Worm (Caenorhabditis elegans) whole organism, mixed stage, embryonic: Measurements from ENCODE around the gene F19B6.1.

Source experiments
- cnd-1 ChIP-seq: fragments of 200-800 bp; sonication (Bioruptor generic); optimal IDR thresholded peaks from 2 replicates; lab custom pipeline; 2018; ENCODE audit warnings: mild to moderate bottlenecking, missing genetic modification characterization, missing compliant biosample characterization
- elt-1 ChIP-seq: sonication (generic microtip); optimal IDR thresholded peaks from 2 replicates; lab custom pipeline; 2017; ENCODE audit warnings: missing genetic modification characterization, mild to moderate bottlenecking, missing compliant biosample characterization, antibody characterized with exemption, moderate library complexity, borderline replicate concordance; ENCODE audit not compliant: insufficient read depth
- hlh-1 ChIP-seq: fragments of 150-350 bp; optimal IDR thresholded peaks from 2 replicates; lab custom pipeline; 2014; ENCODE audit warnings: missing biosample characterization, missing genetic modification reagents, missing genetic modification characterization
- lin-13 ChIP-seq: fragments of 150-350 bp; optimal IDR thresholded peaks from 2 replicates; lab custom pipeline; 2014; ENCODE audit warnings: missing biosample characterization, missing genetic modification characterization
- pha-4 ChIP-seq: fragments of 150-350 bp; optimal IDR thresholded peaks from 2 replicates; lab custom pipeline; 2018; ENCODE audit warnings: missing biosample characterization, missing genetic modification reagents, missing genetic modification characterization
- snpc-4 ChIP-seq: fragments of 150-350 bp; optimal IDR thresholded peaks from 2 replicates; lab custom pipeline; 2014; ENCODE audit warnings: missing biosample characterization, missing genetic modification characterization

ce11 chrIV:12349639-12350038 lies 13.8 kb upstream of the F19B6.1 start, which contains the start of gene best-22:
- TF ChIP-seq lin-13 (tag; lab: Kevin White, UChicago): no peak
- TF ChIP-seq hlh-1 (tag; lab: Kevin White, UChicago): no peak
- no peak for TF ChIP-seq pha-4 (tag; lab: Kevin White, UChicago)
- no peak for TF ChIP-seq snpc-4 (tag; lab: Kevin White, UChicago)
- TF ChIP-seq elt-1: no peak
- no peak for TF ChIP-seq cnd-1 (tag; lab: Kevin White, UChicago)
